Worm (Caenorhabditis elegans) whole organism, L3 larva: Measurements from ENCODE around the gene pals-37.

Experiments used
- ZK546.5 ChIP-seq: sonication (generic microtip); optimal IDR thresholded peaks from 2 replicates; lab custom pipeline; 2017; ENCODE audit warnings: missing biosample characterization, missing genetic modification characterization
- aly-2 ChIP-seq: fragments of 150-350 bp; optimal IDR thresholded peaks from 2 replicates; lab custom pipeline; 2014; ENCODE audit warnings: missing biosample characterization, missing genetic modification characterization
- ama-1 ChIP-seq: fragments of 150-350 bp; optimal IDR thresholded peaks from 2 replicates; lab custom pipeline; 2018
- ceh-28 ChIP-seq: fragments of 150-350 bp; optimal IDR thresholded peaks from 2 replicates; lab custom pipeline; 2014; ENCODE audit warnings: missing biosample characterization, missing genetic modification reagents, missing genetic modification characterization
- ceh-9 ChIP-seq: sonication (generic microtip); optimal IDR thresholded peaks from 2 replicates; lab custom pipeline; 2018; ENCODE audit warnings: missing biosample characterization, missing genetic modification characterization
- egl-27 ChIP-seq: sonication (generic microtip); optimal IDR thresholded peaks from 4 replicates; lab custom pipeline; 2017; ENCODE audit warnings: missing biosample characterization, missing genetic modification reagents, missing genetic modification characterization
- egl-5 ChIP-seq: fragments of 150-350 bp; optimal IDR thresholded peaks from 2 replicates; lab custom pipeline; 2017; ENCODE audit warnings: missing biosample characterization, missing genetic modification reagents, missing genetic modification characterization, inconsistent platforms
- elt-1 ChIP-seq: fragments of 150-350 bp; optimal IDR thresholded peaks from 2 replicates; lab custom pipeline; 2014; ENCODE audit warnings: missing biosample characterization, missing genetic modification characterization
- elt-2 ChIP-seq: sonication (generic microtip); optimal IDR thresholded peaks from 2 replicates; lab custom pipeline; 2016; ENCODE audit warnings: missing genetic modification reagents, mild to moderate bottlenecking, missing genetic modification characterization, missing compliant biosample characterization
- elt-3 ChIP-seq, 3 experiments: fragments of 150-350 bp in 1 of 3; sonication (generic microtip) in 2 of 3; optimal IDR thresholded peaks; 2 replicates in 2 of 3; 4 replicates in 1 of 3; lab custom pipeline; 2014 to 2017; ENCODE audit warnings: missing biosample characterization in 3 of 3, missing genetic modification characterization in 3 of 3
- eor-1 ChIP-seq, 2 experiments: fragments of 150-350 bp; optimal IDR thresholded peaks; 2 replicates each; lab custom pipeline; 2014 to 2018; ENCODE audit warnings: missing biosample characterization in 2 of 2, missing genetic modification characterization in 2 of 2
- fkh-10 ChIP-seq: sonication (generic microtip); optimal IDR thresholded peaks from 2 replicates; lab custom pipeline; 2017; ENCODE audit warnings: missing biosample characterization, missing genetic modification reagents, missing genetic modification characterization
- fkh-2 ChIP-seq: fragments of 150-350 bp; optimal IDR thresholded peaks from 2 replicates; lab custom pipeline; 2014; ENCODE audit warnings: missing biosample characterization, missing genetic modification reagents, missing genetic modification characterization
- hmg-11 ChIP-seq: sonication (generic microtip); optimal IDR thresholded peaks from 2 replicates; lab custom pipeline; 2016; ENCODE audit warnings: missing genetic modification characterization, missing compliant biosample characterization
- jun-1 ChIP-seq: fragments of 150-350 bp; optimal IDR thresholded peaks from 2 replicates; lab custom pipeline; 2014; ENCODE audit warnings: missing biosample characterization, missing genetic modification reagents, missing genetic modification characterization
- lin-39 ChIP-seq: fragments of 150-350 bp; optimal IDR thresholded peaks from 2 replicates; lab custom pipeline; 2018; ENCODE audit warnings: missing biosample characterization, missing genetic modification reagents, missing genetic modification characterization
- lsy-12 ChIP-seq: sonication (generic microtip); optimal IDR thresholded peaks from 2 replicates; lab custom pipeline; 2016; ENCODE audit warnings: mild to moderate bottlenecking, missing genetic modification characterization, missing compliant biosample characterization
- mdl-1 ChIP-seq: fragments of 150-350 bp; optimal IDR thresholded peaks from 2 replicates; lab custom pipeline; 2014; ENCODE audit warnings: missing biosample characterization, missing genetic modification characterization
- mml-1 ChIP-seq: fragments of 150-350 bp; sonication (generic microtip); optimal IDR thresholded peaks from 3 replicates; lab custom pipeline; 2014; ENCODE audit warnings: missing biosample characterization, missing genetic modification characterization
- nfya-1 ChIP-seq: sonication (generic microtip); optimal IDR thresholded peaks from 2 replicates; lab custom pipeline; 2017; ENCODE audit warnings: missing genetic modification characterization, mild to moderate bottlenecking, missing compliant biosample characterization, antibody characterized with exemption, moderate library complexity; ENCODE audit not compliant: insufficient read depth
- nhr-11 ChIP-seq: fragments of 150-350 bp; optimal IDR thresholded peaks from 2 replicates; lab custom pipeline; 2014; ENCODE audit warnings: missing biosample characterization, missing genetic modification characterization
- nhr-23 ChIP-seq: fragments of 150-350 bp; optimal IDR thresholded peaks from 2 replicates; lab custom pipeline; 2014; ENCODE audit warnings: missing biosample characterization, missing genetic modification reagents, missing genetic modification characterization
- nhr-25 ChIP-seq: sonication (generic microtip); optimal IDR thresholded peaks from 2 replicates; lab custom pipeline; 2017; ENCODE audit warnings: missing biosample characterization, missing genetic modification characterization
- nhr-28 ChIP-seq: fragments of 150-350 bp; optimal IDR thresholded peaks from 2 replicates; lab custom pipeline; 2014; ENCODE audit warnings: missing biosample characterization, missing genetic modification characterization
- nhr-67 ChIP-seq: fragments of 150-350 bp; optimal IDR thresholded peaks from 2 replicates; lab custom pipeline; 2014; ENCODE audit warnings: missing biosample characterization, missing genetic modification characterization
- nhr-76 ChIP-seq: fragments of 150-350 bp; sonication (generic microtip); optimal IDR thresholded peaks from 5 replicates; lab custom pipeline; 2014; ENCODE audit warnings: missing biosample characterization, missing genetic modification characterization
- nhr-77 ChIP-seq: fragments of 150-350 bp; optimal IDR thresholded peaks from 2 replicates; lab custom pipeline; 2014; ENCODE audit warnings: missing biosample characterization, missing genetic modification characterization
- pha-4 ChIP-seq: fragments of 150-350 bp; optimal IDR thresholded peaks from 2 replicates; lab custom pipeline; 2014; ENCODE audit warnings: missing biosample characterization, missing genetic modification reagents, missing genetic modification characterization
- pqm-1 ChIP-seq: fragments of 150-350 bp; optimal IDR thresholded peaks from 2 replicates; lab custom pipeline; 2017; ENCODE audit warnings: missing biosample characterization, missing genetic modification characterization, inconsistent platforms
- sea-2 ChIP-seq: fragments of 150-350 bp; sonication (generic microtip); optimal IDR thresholded peaks from 4 replicates; lab custom pipeline; 2014; ENCODE audit warnings: missing biosample characterization, missing genetic modification reagents, missing genetic modification characterization
- skn-1 ChIP-seq: fragments of 150-350 bp; optimal IDR thresholded peaks from 2 replicates; lab custom pipeline; 2014; ENCODE audit warnings: missing biosample characterization, missing genetic modification characterization
- snpc-4 ChIP-seq: fragments of 150-350 bp; optimal IDR thresholded peaks from 2 replicates; lab custom pipeline; 2014; ENCODE audit warnings: missing biosample characterization, missing genetic modification characterization
- tbx-2 ChIP-seq: sonication (generic microtip); optimal IDR thresholded peaks from 2 replicates; lab custom pipeline; 2016; ENCODE audit warnings: mild to moderate bottlenecking, missing genetic modification characterization, missing compliant biosample characterization
- unc-39 ChIP-seq: sonication (generic microtip); optimal IDR thresholded peaks from 4 replicates; lab custom pipeline; 2017; ENCODE audit warnings: missing biosample characterization, missing genetic modification characterization
- ztf-11 ChIP-seq: fragments of 150-350 bp; optimal IDR thresholded peaks from 2 replicates; lab custom pipeline; 2014; ENCODE audit warnings: missing biosample characterization, missing genetic modification characterization
- ztf-4 ChIP-seq: fragments of 150-350 bp; optimal IDR thresholded peaks from 2 replicates; lab custom pipeline; 2014; ENCODE audit warnings: missing biosample characterization, missing genetic modification characterization

pals-37 gene

ce11 chrV:12414362-12414761 is 27.0 kb downstream of the pals-37 start:
- peak; percentile 51 for TF ChIP-seq skn-1
- TF ChIP-seq pha-4 = peak; percentile 15
- TF ChIP-seq pqm-1 = peak; percentile 55
- no peak for TF ChIP-seq nhr-28 (tag; lab: Kevin White, UChicago)
- peak; percentile 62 for TF ChIP-seq elt-2 (tag; lab: Kevin White, UChicago)
- TF ChIP-seq, all 47 proteins: peak for 4

- TF ChIP-seq pha-4 (peak; percentile 61), unc-39 (no peak), nhr-11 (no peak), ztf-11 (tag; lab: Kevin White, UChicago) (no peak), pqm-1 (peak; percentile 63), ceh-28 (tag; lab: Kevin White, UChicago) (peak; percentile 28), mdl-1 (tag; lab: Kevin White, UChicago) (no peak), elt-2 (tag; lab: Kevin White, UChicago) (peak; percentile 46), ceh-9 (tag; lab: Kevin White, UChicago) (no peak), jun-1 (no peak), nhr-23 (tag; lab: Kevin White, UChicago) (peak; percentile 9), lin-39 (no peak)
Measured at ce11 chrV:12413651-12414114, 27.6 kb downstream of the pals-37 start, which contains the start of gene cdr-6. TSS of gene cdr-6 (minus strand) at chrV:12413701.

- TF ChIP-seq fkh-10 (no peak), nhr-25 (tag; lab: Kevin White, UChicago) (no peak), lin-39 (no peak), nhr-76 (tag; lab: Kevin White, UChicago) (no peak), aly-2 (tag; lab: Kevin White, UChicago) (no peak), sea-2 (GFP tag; lab: Kevin White, UChicago) (no peak), elt-1 (tag; lab: Kevin White, UChicago) (no peak), pqm-1 (no peak), nhr-67 (tag; lab: Kevin White, UChicago) (no peak), egl-5 (tag; lab: Kevin White, UChicago) (no peak), mdl-1 (tag; lab: Kevin White, UChicago) (no peak), nfya-1 (tag; lab: Kevin White, UChicago) (no peak), ztf-11 (tag; lab: Kevin White, UChicago) (no peak), mml-1 (tag; lab: Kevin White, UChicago) (no peak), egl-27 (tag; lab: Kevin White, UChicago) (no peak), ztf-4 (no peak), lsy-12 (no peak), pha-4 (no peak), hmg-11 (tag; lab: Kevin White, UChicago) (no peak)
Measured at ce11 chrV:12412321-12412720, 29.0 kb downstream of the pals-37 start.

- TF ChIP-seq nhr-23 (tag; lab: Kevin White, UChicago) (no peak), nhr-25 (tag; lab: Kevin White, UChicago) (peak; percentile 41), nfya-1 (tag; lab: Kevin White, UChicago) (no peak), ama-1 (lab: Kevin White, UChicago) (no peak), mdl-1 (tag; lab: Kevin White, UChicago) (no peak), elt-3 (tag; optimal IDR thresholded peaks at IDR 0.05; lab: Kevin White, UChicago) (peak in 1 of 3 experiments; percentile 45), jun-1 (no peak), elt-1 (tag; lab: Kevin White, UChicago) (peak; percentile 89)
Measured at ce11 chrV:12411909-12412308, 29.4 kb downstream of the pals-37 start, which contains the start of gene cdr-7. TSS of gene cdr-7 (minus strand) at chrV:12412113.

ce11 chrV:12410416-12411001 is 30.8 kb downstream of the pals-37 start, which contains the start of gene hrg-2:
TSS of gene hrg-2 (minus strand) at chrV:12410513.
- TF ChIP-seq nhr-11 = no peak
- no peak for TF ChIP-seq tbx-2 (tag; lab: Kevin White, UChicago)
- no peak for TF ChIP-seq nfya-1 (tag; lab: Kevin White, UChicago)
- TF ChIP-seq eor-1 (tag; optimal IDR thresholded peaks at IDR 0.05; lab: Kevin White, UChicago) = no peak
- TF ChIP-seq skn-1 = no peak
- no peak for TF ChIP-seq ztf-4
- no peak for TF ChIP-seq ztf-11 (tag; lab: Kevin White, UChicago)
- no peak for TF ChIP-seq egl-27 (tag; lab: Kevin White, UChicago)
- TF ChIP-seq fkh-2 = no peak
- TF ChIP-seq mml-1 (tag; lab: Kevin White, UChicago) = no peak
- TF ChIP-seq egl-5 (tag; lab: Kevin White, UChicago) = no peak
- no peak for TF ChIP-seq nhr-67 (tag; lab: Kevin White, UChicago)
- no peak for TF ChIP-seq snpc-4 (tag; lab: Kevin White, UChicago)
- no peak for TF ChIP-seq ZK546.5 (tag; lab: Kevin White, UChicago)
- TF ChIP-seq nhr-77 (tag; lab: Kevin White, UChicago) = no peak
- TF ChIP-seq nhr-28 (tag; lab: Kevin White, UChicago) = no peak
- no peak for TF ChIP-seq nhr-76 (tag; lab: Kevin White, UChicago)
- no peak for TF ChIP-seq lin-39
- no peak for TF ChIP-seq nhr-25 (tag; lab: Kevin White, UChicago)
